Fruit fly (Drosophila melanogaster): ENCODE measurements around the gene CG17105.

DNA sequence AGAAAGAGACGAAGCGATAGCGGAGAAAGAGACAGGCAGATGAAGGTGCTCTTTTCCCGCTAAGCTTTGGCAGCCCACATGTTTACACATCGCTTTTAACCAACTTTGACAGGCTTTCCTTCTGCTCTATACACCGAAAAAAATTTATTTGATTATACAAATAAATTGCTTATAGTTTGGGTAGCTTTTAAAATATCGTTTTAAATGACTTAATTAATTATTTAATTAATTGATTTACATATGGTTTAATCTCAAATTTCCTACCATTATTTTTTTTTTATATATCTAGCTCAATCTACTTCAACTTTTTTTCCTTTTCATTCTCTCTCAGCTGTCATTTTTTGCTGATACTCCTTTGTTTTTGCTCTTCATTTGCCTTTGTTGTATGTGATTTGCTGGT lies 7.8 kb upstream of the CG17105 start:
- no peak for TF ChIP-seq usp (GFP tag; optimal IDR thresholded peaks at IDR 0.05)
- no peak for TF ChIP-seq CG8478 (optimal IDR thresholded peaks at IDR 0.05)
